Fruit fly (Drosophila melanogaster): Measurements from ENCODE around the gene Sgs5.

DNA sequence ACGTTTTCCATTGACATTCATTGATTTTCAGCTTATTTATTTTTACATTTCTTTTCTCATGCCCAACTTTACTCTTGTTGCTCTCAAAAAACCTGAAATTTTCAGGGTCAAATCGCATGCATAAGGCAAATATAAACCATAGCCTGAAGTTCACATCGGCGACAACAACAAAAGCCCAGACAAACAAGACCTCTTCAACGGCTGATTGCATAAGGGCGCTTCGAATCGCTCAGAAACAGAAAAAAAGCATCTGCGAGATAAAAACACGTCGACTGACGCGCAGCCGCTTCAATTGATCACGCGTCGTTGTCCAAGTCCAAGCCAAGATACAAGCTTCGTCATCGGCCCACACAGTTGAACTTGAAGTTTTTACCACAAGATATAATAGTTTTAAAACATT is 18.4 kb downstream of the Sgs5 start, which contains the start of gene CG14327:
- TF ChIP-seq CG5204 (GFP tag; optimal IDR thresholded peaks at IDR 0.05) (no peak), Crg-1 (GFP tag; optimal IDR thresholded peaks at IDR 0.05) (no peak), pad (GFP tag; optimal IDR thresholded peaks at IDR 0.05) (no peak), kay (GFP tag; ENCODE audit: borderline replicate concordance) (no peak), CG14711 (tag; optimal IDR thresholded peaks at IDR 0.05) (no peak), CG7045 (GFP tag; optimal IDR thresholded peaks at IDR 0.05) (no peak), CG7101 (tag; optimal IDR thresholded peaks at IDR 0.05) (no peak), CG12768 (GFP tag; optimal IDR thresholded peaks at IDR 0.05) (no peak), ovo (GFP tag; optimal IDR thresholded peaks at IDR 0.05) (no peak), CG1620 (GFP tag; optimal IDR thresholded peaks at IDR 0.05) (no peak), Clk (GFP tag; optimal IDR thresholded peaks at IDR 0.05) (no peak), toe (GFP tag; optimal IDR thresholded peaks at IDR 0.05) (no peak)
